Worm (Caenorhabditis elegans) whole organism, L4/young adult: ENCODE results near the gene lgc-31.

Experiments
- W03F9.2 ChIP-seq: fragments of 150-350 bp; optimal IDR thresholded peaks from 2 replicates; lab custom pipeline; 2014; ENCODE audit warnings: missing biosample characterization, missing genetic modification characterization
- dao-5 ChIP-seq: sonication (generic microtip); optimal IDR thresholded peaks from 2 replicates; lab custom pipeline; 2016; ENCODE audit warnings: missing genotype, missing genetic modification characterization, moderate library complexity, missing compliant biosample characterization
- him-1 ChIP-seq: sonication (generic microtip); optimal IDR thresholded peaks from 2 replicates; lab custom pipeline; 2016; ENCODE audit warnings: missing genotype, missing genetic modification reagents, missing genetic modification characterization, missing compliant biosample characterization

DNA sequence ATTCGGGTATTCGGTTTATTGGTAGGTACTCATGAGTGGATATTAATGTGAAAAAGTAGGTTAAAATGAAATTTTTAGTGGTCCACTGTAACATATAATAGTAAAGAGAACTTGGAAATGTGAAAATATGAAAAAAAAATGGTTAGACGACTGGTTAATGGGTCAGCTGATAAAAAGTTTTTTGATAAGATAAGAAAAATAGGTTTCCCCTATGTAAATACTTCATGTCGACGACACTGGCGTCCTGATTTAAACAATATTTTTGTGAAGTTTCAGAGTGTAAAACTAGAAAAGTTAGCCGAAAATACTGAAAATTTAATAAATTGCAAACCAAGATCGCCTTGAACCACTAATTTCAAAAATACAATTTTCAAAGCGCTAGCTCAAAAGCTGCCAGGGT, 11.3 kb upstream of the lgc-31 start, which contains the start of gene F21A3.11:
- TF ChIP-seq him-1, result no peak
- TF ChIP-seq W03F9.2 (tag; lab: Kevin White, UChicago), result no peak
- no peak for TF ChIP-seq dao-5 (tag; lab: Kevin White, UChicago)
